Fruit fly (Drosophila melanogaster) whole organism: ENCODE results near the gene Aldh7A1.

Experiments
- CG8478 ChIP-seq: fragments of >200 bp; optimal IDR thresholded peaks from 2 replicates; lab custom pipeline; 2018; ENCODE audit warnings: inconsistent platforms
- Dll ChIP-seq: fragments of >200 bp; optimal IDR thresholded peaks from 2 replicates; lab custom pipeline; 2017
- EcR ChIP-seq, 2 experiments: fragments of >200 bp; optimal IDR thresholded peaks; 2 replicates each; lab custom pipeline; 2017; ENCODE audit warnings: missing biosample characterization in 2 of 2, missing genetic modification characterization in 2 of 2, missing genetic modification reagents in 2 of 2
- pan ChIP-seq: fragments of >200 bp; optimal IDR thresholded peaks from 2 replicates; lab custom pipeline; 2017
- psq ChIP-seq: fragments of >200 bp; optimal IDR thresholded peaks from 2 replicates; lab custom pipeline; 2017
- usp ChIP-seq: fragments of >200 bp; optimal IDR thresholded peaks from 2 replicates; lab custom pipeline; 2017; ENCODE audit warnings: missing biosample characterization, missing genetic modification characterization, mixed read lengths

The Aldh7A1 gene

DNA sequence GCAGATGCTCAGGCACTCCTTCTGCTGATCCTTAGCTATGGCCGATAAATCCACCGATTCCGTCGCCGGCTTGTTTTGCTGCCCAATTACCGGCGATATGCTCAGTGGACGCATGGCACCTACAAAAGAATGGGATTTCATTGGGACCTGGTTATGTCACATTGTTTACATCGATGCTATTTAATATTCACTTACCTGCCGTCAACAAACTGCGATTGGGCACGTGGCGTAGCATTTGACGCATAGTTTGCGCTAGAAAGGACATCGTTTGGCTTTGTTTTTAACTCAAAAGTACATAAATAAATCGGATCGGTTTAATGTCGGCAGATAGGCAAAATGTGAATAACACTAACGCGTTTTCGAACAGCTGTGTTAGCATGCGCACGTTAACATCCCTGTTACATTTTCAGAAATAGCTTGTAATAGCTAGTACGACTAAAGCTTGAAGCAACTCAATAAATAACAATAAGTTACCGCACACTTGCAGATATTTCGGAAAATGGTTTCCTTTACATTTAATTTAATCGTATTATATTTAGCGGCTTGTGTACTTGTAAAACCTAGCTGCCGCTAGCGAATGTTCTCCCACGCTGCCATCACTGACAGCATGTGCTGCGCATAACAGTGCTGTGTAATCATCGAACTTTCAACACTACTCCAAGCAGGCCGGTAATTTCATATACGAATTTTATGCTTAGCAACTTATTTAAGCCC is 13.8 kb downstream of the Aldh7A1 start, which contains the start of the genes mRpL21 and rept:
mRpL21 (minus strand) TSS at position 347 of the 714 bp plus-strand sequence.
rept (plus strand) TSS at position 626 of the 714 bp plus-strand sequence.
- no peak for TF ChIP-seq usp
- TF ChIP-seq CG8478 (lab: Kevin White, UChicago), result no peak
- no peak for TF ChIP-seq pan (lab: Kevin White, UChicago)
- TF ChIP-seq EcR (GFP tag; optimal IDR thresholded peaks at IDR 0.05; lab: Kevin White, UChicago), result no peak
- no peak for TF ChIP-seq Dll
- no peak for TF ChIP-seq psq (lab: Kevin White, UChicago)

DNA sequence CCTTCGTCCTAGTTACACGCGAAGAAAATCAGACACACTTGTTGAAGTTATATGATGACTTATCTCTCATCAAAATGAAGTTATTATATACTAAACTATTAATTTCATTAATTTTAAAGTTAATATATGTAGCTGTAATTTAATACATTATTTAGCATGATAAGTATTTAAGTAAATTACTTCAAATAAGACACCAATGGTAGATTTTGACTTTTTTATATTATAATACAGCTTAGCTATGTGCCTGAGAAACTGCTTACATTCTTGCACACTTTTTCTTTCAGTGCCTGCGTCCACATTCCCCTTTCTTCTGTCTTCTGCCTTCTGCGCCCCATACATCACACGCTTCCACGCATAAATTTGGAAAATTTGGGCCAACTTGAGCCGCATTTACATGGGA is 17.1 kb downstream of the Aldh7A1 start:
- no peak for TF ChIP-seq psq (lab: Kevin White, UChicago)
- no peak for TF ChIP-seq usp
- no peak for TF ChIP-seq CG8478 (lab: Kevin White, UChicago)
- no peak for TF ChIP-seq Dll
- TF ChIP-seq EcR (GFP tag; optimal IDR thresholded peaks at IDR 0.05; lab: Kevin White, UChicago), result no peak
- TF ChIP-seq pan (lab: Kevin White, UChicago), result no peak

DNA sequence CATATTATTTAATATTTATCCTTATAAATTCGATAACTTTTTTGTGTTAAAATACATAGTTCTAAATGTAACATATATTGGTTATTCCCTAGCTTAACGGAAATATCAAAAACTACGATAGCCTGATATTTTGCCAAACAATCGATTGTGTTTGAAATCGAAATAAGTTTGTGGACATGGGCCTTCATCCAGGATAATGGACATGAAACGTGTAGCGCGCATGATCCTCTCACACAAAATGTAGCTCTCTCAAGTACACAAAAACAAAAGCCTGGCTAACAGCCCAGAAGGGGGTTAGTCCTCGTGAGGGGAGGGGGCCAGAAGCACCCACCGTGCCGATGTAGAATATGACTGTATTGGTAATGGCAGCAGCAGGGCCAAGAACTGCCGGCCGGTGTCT is 30.9 kb downstream of the Aldh7A1 start:
- no peak for TF ChIP-seq CG8478 (lab: Kevin White, UChicago)
- TF ChIP-seq EcR (GFP tag; optimal IDR thresholded peaks at IDR 0.05; lab: Kevin White, UChicago), result no peak
- no peak for TF ChIP-seq psq (lab: Kevin White, UChicago)
- TF ChIP-seq pan (lab: Kevin White, UChicago), result no peak
- no peak for TF ChIP-seq Dll
- no peak for TF ChIP-seq usp

DNA sequence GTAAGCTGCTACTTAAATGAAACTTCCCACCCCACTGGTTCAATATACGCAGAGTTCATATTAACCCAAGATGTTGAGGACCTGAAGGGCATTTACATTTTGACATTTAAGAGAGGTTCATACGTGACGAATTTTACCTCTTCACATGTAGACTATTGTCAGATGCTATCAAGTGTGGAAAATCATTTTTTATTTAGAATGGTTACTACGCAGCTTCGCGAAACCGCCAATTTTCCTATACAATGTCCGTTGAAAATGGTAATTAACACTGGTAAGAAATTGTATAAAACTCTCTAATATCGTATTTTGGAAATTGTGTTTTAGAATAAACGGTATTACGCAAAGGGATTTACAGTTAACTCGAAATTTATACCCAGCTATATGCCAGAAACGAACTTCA is 32.2 kb downstream of the Aldh7A1 start:
- TF ChIP-seq EcR (GFP tag; optimal IDR thresholded peaks at IDR 0.05; lab: Kevin White, UChicago) (no peak), CG8478 (lab: Kevin White, UChicago) (no peak), psq (lab: Kevin White, UChicago) (no peak), usp (no peak), Dll (no peak), pan (lab: Kevin White, UChicago) (no peak)

DNA sequence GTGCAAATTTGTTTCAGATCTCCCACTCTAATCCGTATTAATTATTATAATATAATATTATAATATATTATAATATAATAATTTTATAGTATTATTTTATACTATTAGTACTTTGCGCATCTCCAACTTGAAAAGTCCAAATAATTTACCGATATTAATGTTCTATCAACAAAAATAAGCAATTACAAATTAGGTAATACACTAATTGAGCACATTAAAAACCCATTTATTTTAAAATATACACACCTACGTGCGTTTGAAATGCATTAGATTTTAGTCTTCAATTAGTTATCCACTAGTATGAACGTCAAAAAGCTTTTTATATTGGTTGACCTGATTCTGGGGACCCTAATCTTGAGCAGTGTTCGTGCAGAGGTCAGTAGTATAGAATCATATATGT is 32.7 kb downstream of the Aldh7A1 start, which contains the start of gene CG33647:
CG33647 (plus strand) TSS at position 301 of the 400 bp plus-strand sequence.
- no peak for TF ChIP-seq psq (lab: Kevin White, UChicago)
- no peak for TF ChIP-seq Dll
- TF ChIP-seq usp, result no peak
- TF ChIP-seq EcR (GFP tag; optimal IDR thresholded peaks at IDR 0.05; lab: Kevin White, UChicago), result no peak
- TF ChIP-seq pan (lab: Kevin White, UChicago), result no peak
- no peak for TF ChIP-seq CG8478 (lab: Kevin White, UChicago)

DNA sequence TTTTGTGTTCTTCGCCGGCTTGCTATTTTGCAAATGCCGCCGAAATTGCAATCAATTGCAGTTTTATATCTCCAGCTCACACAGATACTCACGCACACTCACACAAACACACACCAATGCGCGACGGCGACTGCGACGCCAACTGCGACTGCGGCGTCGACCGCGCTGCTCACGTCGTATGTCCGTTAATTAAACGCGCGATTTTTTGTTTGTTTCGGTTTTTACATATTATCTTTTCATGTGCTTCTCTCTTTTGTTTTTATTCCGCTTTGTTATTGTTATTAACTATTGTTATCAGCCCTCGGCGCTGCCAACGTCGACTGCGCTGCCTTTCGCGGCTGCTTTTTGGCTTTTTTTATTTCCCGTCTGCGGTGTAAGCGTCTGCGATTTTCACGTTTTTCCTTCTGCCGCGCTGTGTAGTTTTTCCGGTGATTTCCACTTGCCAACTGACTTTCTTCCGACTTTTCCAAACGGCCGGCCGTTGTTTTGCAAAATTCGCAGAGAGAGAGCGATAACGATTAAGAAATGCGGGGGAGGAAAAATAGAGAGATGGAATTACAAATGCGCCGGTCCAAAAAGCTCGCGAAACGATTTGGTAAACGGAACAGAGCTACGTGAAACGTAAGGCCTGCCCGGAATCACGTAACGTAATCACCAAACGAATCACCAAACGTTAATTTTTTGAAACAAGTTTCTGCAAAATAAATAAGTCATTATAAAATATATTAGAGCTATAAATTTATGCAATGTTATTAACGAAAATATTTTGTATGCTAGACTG is 33.6 kb downstream of the Aldh7A1 start, which contains the start of gene fz2:
fz2 (minus strand) TSS at position 452 of the 781 bp plus-strand sequence.
- TF ChIP-seq Dll (no peak), CG8478 (lab: Kevin White, UChicago) (no peak), pan (lab: Kevin White, UChicago) (no peak), usp (no peak), EcR (GFP tag; optimal IDR thresholded peaks at IDR 0.05; lab: Kevin White, UChicago) (no peak), psq (lab: Kevin White, UChicago) (no peak)

DNA sequence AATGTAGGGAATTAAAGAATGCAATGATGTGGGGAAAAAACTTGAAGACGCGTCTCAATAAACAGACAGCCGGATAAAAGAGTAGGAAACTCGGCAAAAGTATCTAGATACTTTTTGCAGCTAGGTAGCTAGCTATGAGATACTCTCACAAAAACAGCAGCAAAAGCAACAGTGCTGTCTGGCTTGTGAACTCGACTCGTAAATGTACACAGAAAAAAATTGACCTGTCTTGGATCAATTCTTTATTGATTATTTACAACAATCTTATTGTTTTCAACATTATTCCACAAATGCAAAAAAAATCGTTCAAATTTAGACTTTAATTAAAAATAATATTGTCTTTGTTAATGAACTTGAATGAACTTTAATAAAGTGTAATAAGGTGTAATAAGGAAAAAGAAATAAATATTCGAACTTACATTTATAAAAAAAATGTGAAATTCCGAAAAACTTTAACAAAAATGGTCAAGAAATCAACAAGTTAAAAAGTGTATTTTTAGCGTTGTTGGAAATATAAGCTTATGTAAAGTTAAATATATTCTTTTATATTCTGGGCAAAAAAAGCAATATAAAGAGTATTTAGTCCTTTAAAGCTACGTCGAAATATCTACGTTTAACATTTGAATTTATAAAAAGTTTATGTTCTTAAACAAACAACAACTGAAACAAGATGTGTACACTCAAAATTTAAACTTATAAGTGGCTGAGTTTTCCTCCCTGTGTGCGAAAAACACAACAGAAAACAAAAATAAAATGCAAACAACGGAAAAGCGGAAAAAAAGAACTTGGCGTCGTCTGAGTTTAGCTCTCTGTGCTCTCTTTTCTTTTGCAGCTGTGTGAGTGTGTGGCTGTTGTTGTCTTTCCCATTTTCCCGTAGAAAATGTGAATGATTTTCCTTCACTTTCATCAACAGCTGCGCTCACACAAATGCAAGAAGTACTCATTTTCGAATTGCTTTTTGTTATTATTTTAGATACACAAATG is 34.6 kb downstream of the Aldh7A1 start:
- TF ChIP-seq psq (lab: Kevin White, UChicago), result no peak
- TF ChIP-seq usp, result no peak
- TF ChIP-seq EcR (GFP tag; optimal IDR thresholded peaks at IDR 0.05; lab: Kevin White, UChicago), result no peak
- no peak for TF ChIP-seq CG8478 (lab: Kevin White, UChicago)
- no peak for TF ChIP-seq Dll
- TF ChIP-seq pan (lab: Kevin White, UChicago), result no peak

DNA sequence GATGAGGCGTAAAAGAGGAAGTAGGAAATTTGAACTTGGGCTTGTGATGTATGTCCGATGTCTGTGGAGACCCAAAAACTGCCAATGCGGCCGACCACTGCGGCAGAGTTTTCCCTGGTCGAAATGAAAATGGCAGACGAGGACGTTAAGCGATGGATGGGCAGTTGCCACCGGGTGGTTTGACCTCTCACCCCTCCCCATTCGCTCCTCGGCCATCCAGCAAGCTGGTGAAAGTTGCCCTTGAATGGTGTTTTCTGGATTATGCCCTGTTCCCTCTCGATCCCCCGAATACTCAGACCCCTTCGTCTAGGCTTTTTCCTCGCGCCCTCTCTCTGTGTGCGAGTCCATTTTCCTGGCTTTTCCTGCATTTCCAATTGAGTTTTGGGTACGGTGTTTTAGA is 37.1 kb downstream of the Aldh7A1 start:
- TF ChIP-seq psq (lab: Kevin White, UChicago) (no peak), EcR (GFP tag; optimal IDR thresholded peaks at IDR 0.05; lab: Kevin White, UChicago) (no peak), pan (lab: Kevin White, UChicago) (no peak), CG8478 (lab: Kevin White, UChicago) (no peak), usp (no peak), Dll (no peak)

DNA sequence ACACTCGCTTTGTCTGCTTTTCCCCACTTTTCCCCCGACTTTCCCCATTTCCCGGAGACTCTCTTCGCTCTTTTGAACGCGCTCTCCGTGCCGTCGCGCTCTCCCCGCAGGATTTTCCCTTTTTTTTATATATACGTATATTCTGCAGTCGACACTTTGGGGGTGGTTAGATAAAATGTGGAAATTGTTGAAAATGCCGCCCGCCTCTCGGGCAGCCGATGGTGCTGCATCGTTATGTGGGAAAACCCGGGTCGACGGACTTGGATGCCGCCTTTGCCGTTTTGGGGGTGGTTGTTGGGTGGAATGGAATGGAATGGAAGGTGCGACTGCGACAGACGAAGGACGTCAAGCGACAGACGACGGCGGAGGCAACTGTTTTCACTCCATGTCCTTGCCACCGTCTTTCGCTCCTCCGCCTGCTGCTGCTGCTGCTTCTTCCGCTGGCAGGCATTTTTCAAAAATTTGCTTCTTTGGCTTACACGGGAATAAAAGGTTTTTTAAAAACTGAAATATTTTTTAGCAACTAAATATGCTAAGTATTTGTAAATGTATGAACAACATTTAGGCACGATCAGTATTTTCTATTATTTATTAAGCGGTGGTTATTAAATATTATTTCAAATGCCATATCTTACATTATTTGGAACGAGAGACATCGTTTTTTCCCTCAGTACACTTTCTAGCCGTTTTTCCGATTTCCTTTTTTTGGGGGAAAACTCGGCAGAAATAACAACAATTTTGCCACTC is 37.7 kb downstream of the Aldh7A1 start:
- no peak for TF ChIP-seq psq (lab: Kevin White, UChicago)
- no peak for TF ChIP-seq Dll
- no peak for TF ChIP-seq CG8478 (lab: Kevin White, UChicago)
- TF ChIP-seq usp, result no peak

DNA sequence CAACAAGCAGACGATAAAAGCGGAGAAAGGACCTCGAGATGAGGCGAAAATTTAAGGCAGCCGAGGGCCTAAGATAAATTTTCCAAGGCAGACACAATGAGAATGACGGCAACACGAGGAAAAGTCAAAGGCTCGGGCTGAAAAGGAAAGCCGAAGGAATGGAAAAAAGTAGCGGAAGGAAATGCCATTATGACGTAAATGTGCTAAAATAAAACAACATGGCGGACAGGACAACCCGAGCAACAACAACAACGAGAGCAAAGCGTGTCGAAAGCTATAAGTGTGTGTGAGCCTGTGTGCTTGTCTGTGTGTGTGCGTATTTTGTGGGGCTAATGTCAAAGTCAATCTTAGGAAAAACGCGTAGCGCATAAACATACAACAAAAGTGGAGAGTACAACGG is 39.2 kb downstream of the Aldh7A1 start:
- no peak for TF ChIP-seq psq (lab: Kevin White, UChicago)
- TF ChIP-seq EcR (GFP tag; optimal IDR thresholded peaks at IDR 0.05; lab: Kevin White, UChicago), result no peak
- no peak for TF ChIP-seq CG8478 (lab: Kevin White, UChicago)
- TF ChIP-seq pan (lab: Kevin White, UChicago), result no peak
- TF ChIP-seq usp, result no peak
